Worm (Caenorhabditis elegans) whole organism, early embryonic: Measurements from ENCODE around the gene nhr-106.

Experiments used
- B0310.2 ChIP-seq: sonication (generic microtip); optimal IDR thresholded peaks from 2 replicates; lab custom pipeline; 2016; ENCODE audit warnings: mild to moderate bottlenecking, missing genetic modification characterization, missing compliant biosample characterization
- F13C5.2 ChIP-seq: sonication (generic microtip); optimal IDR thresholded peaks from 2 replicates; lab custom pipeline; 2017; ENCODE audit warnings: mild to moderate bottlenecking, missing genetic modification characterization, inconsistent platforms, missing compliant biosample characterization
- aly-1 ChIP-seq: sonication (generic microtip); optimal IDR thresholded peaks from 2 replicates; lab custom pipeline; 2016; ENCODE audit warnings: missing genetic modification characterization, missing compliant biosample characterization
- ama-1 ChIP-seq: fragments of 150-350 bp; optimal IDR thresholded peaks from 2 replicates; lab custom pipeline; 2014
- ceh-13 ChIP-seq: fragments of 200-800 bp; sonication (Bioruptor generic); optimal IDR thresholded peaks from 2 replicates; lab custom pipeline; 2018; ENCODE audit warnings: mild to moderate bottlenecking, missing genetic modification characterization, missing compliant biosample characterization
- ceh-36 ChIP-seq: sonication (generic microtip); optimal IDR thresholded peaks from 2 replicates; lab custom pipeline; 2016; ENCODE audit warnings: missing genetic modification characterization, inconsistent platforms, missing compliant biosample characterization
- ets-7 ChIP-seq: sonication (generic microtip); optimal IDR thresholded peaks from 2 replicates; lab custom pipeline; 2016; ENCODE audit warnings: missing genotype, missing genetic modification characterization, missing compliant biosample characterization
- flt-1 ChIP-seq: fragments of 200-800 bp; sonication (Bioruptor generic); IDR thresholded peaks from 2 replicates; pipeline ENCODE4 v1.3.6; 2022; ENCODE audit warnings: missing genetic modification characterization, missing compliant biosample characterization
- hmbx-1 ChIP-seq: sonication (generic microtip); optimal IDR thresholded peaks from 2 replicates; lab custom pipeline; 2016; ENCODE audit warnings: mild to moderate bottlenecking, missing genetic modification characterization, missing compliant biosample characterization
- hmg-4 ChIP-seq: fragments of 200-800 bp; sonication (Bioruptor generic); optimal IDR thresholded peaks from 2 replicates; lab custom pipeline; 2018; ENCODE audit warnings: mild to moderate bottlenecking, missing genetic modification characterization, missing compliant biosample characterization
- hnd-1 ChIP-seq: sonication (generic microtip); optimal IDR thresholded peaks from 2 replicates; lab custom pipeline; 2016; ENCODE audit warnings: missing genetic modification characterization, missing compliant biosample characterization
- pes-1 ChIP-seq: fragments of 200-800 bp; sonication (Bioruptor generic); IDR thresholded peaks from 2 replicates; pipeline ENCODE4 v1.3.6; 2022; ENCODE audit warnings: missing genetic modification reagents, missing genetic modification characterization, missing compliant biosample characterization
- scrt-1 ChIP-seq: fragments of 200-800 bp; sonication (Bioruptor generic); IDR thresholded peaks from 2 replicates; pipeline ENCODE4 v1.3.6; 2022; ENCODE audit warnings: missing genetic modification characterization, missing compliant biosample characterization
- sea-1 ChIP-seq: fragments of 200-800 bp; sonication (Bioruptor generic); conservative IDR thresholded peaks from 2 replicates; pipeline ENCODE4 v1.3.6; 2022; ENCODE audit warnings: missing genetic modification characterization, missing compliant biosample characterization
- tbx-11 ChIP-seq: fragments of 200-800 bp; sonication (Bioruptor generic); IDR thresholded peaks from 2 replicates; pipeline ENCODE4 v1.3.6; 2022; ENCODE audit warnings: missing genetic modification characterization, missing compliant biosample characterization
- tbx-37 ChIP-seq: fragments of 200-800 bp; sonication (Bioruptor generic); conservative IDR thresholded peaks from 2 replicates; pipeline ENCODE4 v1.3.6; 2022; ENCODE audit warnings: missing genetic modification reagents, missing genetic modification characterization, missing compliant biosample characterization
- tra-4 ChIP-seq: sonication (generic microtip); optimal IDR thresholded peaks from 2 replicates; lab custom pipeline; 2017; ENCODE audit warnings: missing genetic modification characterization, missing compliant biosample characterization

The nhr-106 gene

DNA sequence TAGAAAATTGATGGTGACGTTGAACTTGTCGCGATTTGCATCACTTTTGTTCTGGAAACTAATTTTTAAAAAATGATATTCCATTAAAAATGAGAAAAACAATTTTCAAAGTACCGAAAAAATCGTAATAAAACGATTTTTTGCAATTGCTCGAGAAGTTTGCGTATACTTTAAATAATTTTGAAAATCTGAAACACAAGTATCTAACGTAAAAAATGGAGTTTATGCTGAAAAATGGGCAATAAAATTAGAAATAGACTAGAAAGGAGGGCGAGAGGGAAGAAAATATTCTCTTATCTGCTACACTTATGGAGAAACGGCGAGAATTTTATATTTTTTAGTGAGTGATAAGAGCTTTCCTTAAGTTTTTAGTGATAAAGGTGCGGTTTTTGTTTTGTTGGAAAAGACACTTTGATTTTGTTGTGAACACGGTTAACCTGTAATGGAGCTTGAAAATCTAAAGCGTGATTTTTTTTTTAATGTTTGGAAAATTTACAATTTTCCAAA lies 6.1 kb upstream of the nhr-106 start, which contains the start of gene nhr-130:
TSS of gene nhr-130 (minus strand) at position 51 of the 507 bp plus-strand sequence.
- no peak for TF ChIP-seq ceh-36 (tag; lab: Kevin White, UChicago)
- TF ChIP-seq tra-4, result no peak
- no peak for TF ChIP-seq hnd-1 (tag; lab: Kevin White, UChicago)
- no peak for TF ChIP-seq flt-1
- no peak for TF ChIP-seq pes-1
- no peak for TF ChIP-seq B0310.2 (tag; lab: Kevin White, UChicago)
- TF ChIP-seq scrt-1 (GFP tag; lab: Robert Waterston, UW), result no peak
- TF ChIP-seq sea-1 (GFP tag; lab: Robert Waterston, UW), result no peak
- TF ChIP-seq F13C5.2 (tag; lab: Kevin White, UChicago), result no peak
- no peak for TF ChIP-seq tbx-11 (GFP tag; lab: Robert Waterston, UW)
- TF ChIP-seq ets-7 (tag; lab: Kevin White, UChicago), result no peak
- TF ChIP-seq ceh-13 (GFP tag; lab: Kevin White, UChicago), result no peak
- TF ChIP-seq hmbx-1 (tag; lab: Kevin White, UChicago), result no peak

DNA sequence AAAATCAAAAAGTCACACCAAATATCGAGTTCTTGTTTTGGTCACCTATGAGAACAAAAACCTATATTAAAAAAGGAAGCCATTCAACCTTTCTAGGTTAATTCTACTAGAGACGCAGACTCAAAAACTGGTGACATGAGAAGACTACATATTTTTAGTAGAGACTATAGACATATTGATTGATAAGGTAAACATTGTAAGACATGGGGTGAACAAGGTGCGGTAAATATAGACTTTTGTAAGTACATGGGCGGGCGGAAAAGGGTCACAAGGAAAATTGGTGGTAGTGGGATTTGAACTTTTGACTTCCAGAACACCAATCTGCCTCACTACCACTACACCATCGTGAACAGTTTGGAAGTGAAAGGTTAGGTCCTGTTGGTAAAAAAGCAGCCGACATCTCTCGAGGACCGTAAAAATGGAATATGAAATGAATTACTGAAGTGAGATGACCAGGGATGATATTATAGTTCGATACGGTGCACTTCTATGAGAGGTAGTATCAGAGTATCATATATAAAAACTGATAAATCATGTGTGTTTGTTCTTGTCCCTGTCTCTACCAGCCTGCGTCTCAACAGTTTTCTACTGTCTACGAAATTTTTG lies 5.0 kb upstream of the nhr-106 start, which contains the start of gene nhr-212:
TSS of gene nhr-212 (plus strand) at position 573 of the 606 bp plus-strand sequence.
- TF ChIP-seq sea-1 (GFP tag; lab: Robert Waterston, UW), result no peak
- TF ChIP-seq ceh-13 (GFP tag; lab: Kevin White, UChicago), result no peak
- no peak for TF ChIP-seq tbx-11 (GFP tag; lab: Robert Waterston, UW)
- no peak for TF ChIP-seq ceh-36 (tag; lab: Kevin White, UChicago)
- TF ChIP-seq hnd-1 (tag; lab: Kevin White, UChicago), result no peak
- TF ChIP-seq ama-1 (lab: Kevin White, UChicago), result no peak
- no peak for TF ChIP-seq hmbx-1 (tag; lab: Kevin White, UChicago)

DNA sequence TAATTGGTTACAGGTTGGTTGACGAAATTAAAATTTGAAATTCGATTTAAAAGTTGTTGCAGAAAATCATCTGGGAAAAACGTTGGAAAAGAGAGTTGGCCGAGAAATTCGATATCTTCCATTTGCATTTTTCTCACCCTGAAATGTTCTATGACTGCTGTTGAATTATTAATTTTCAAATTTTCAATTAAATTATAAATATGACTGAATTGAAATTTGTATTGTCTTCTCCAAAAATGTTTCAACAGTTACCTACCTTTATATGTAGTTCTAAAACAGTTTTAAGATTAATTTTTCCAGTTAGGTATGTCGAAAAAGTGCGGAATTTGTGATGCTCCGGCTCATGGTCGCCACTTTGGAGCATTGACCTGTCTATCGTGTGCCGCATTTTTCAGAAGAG lies 2.7 kb upstream of the nhr-106 start, which contains the start of gene nhr-211:
TSS of gene nhr-211 (plus strand) at position 301 of the 400 bp plus-strand sequence.
- TF ChIP-seq sea-1 (GFP tag; lab: Robert Waterston, UW) (no peak), hmg-4 (GFP tag; lab: Kevin White, UChicago) (no peak), pes-1 (no peak)

DNA sequence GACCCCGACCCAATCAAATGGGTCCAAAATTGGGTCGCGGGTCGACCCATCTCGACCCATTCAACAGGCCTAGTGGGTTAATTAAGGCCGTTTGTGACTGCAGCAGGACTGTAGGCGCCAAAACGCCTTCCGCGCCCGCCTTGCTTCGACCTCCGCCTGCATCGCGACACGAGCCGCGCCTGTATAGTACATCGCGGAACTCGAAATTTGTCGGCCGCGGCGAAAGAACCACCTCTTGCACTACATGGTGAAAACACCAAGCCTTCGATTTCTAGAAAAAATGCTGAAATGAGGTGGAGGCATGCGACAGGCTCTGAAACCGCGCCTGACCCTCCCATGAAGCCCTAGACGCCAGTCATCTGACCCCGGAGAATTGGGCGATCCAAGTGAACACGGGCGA lies 1.4 kb upstream of the nhr-106 start:
- TF ChIP-seq sea-1 (GFP tag; lab: Robert Waterston, UW) (no peak), tbx-11 (GFP tag; lab: Robert Waterston, UW) (no peak), B0310.2 (tag; lab: Kevin White, UChicago) (no peak), pes-1 (no peak), F13C5.2 (tag; lab: Kevin White, UChicago) (no peak), hmg-4 (GFP tag; lab: Kevin White, UChicago) (no peak), aly-1 (tag; lab: Kevin White, UChicago) (no peak), scrt-1 (GFP tag; lab: Robert Waterston, UW) (no peak), flt-1 (no peak)

DNA sequence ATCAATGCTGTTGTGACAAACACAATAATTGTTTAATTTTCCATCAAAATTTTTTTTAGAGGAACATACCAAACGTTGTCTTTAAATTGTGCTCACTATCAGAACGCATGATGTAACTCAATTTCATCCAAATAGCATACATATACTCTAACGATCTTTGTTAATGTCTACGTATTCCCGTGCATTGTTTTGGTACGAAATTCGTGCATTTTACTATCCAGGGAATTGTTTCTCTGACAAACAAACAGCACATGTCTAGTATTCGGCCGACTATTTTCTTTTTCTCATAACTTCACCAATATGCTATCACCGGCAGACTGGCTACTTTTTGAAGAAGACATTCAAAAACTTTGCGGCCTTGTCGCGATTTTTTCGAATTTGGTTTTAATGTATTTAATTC lies 2.0 kb downstream of the nhr-106 start, which contains the start of gene str-196:
TSS of gene str-196 (plus strand) at position 301 of the 400 bp plus-strand sequence.
- TF ChIP-seq tra-4, result no peak
- no peak for TF ChIP-seq ama-1 (lab: Kevin White, UChicago)
- TF ChIP-seq tbx-37 (GFP tag; lab: Robert Waterston, UW), result no peak
- TF ChIP-seq hmbx-1 (tag; lab: Kevin White, UChicago), result no peak
- no peak for TF ChIP-seq scrt-1 (GFP tag; lab: Robert Waterston, UW)
- TF ChIP-seq ets-7 (tag; lab: Kevin White, UChicago), result no peak
- TF ChIP-seq tbx-11 (GFP tag; lab: Robert Waterston, UW), result no peak
- TF ChIP-seq aly-1 (tag; lab: Kevin White, UChicago), result no peak
- TF ChIP-seq sea-1 (GFP tag; lab: Robert Waterston, UW), result no peak
- no peak for TF ChIP-seq B0310.2 (tag; lab: Kevin White, UChicago)
- TF ChIP-seq ceh-13 (GFP tag; lab: Kevin White, UChicago), result no peak
- TF ChIP-seq F13C5.2 (tag; lab: Kevin White, UChicago), result no peak
- no peak for TF ChIP-seq flt-1
- TF ChIP-seq pes-1, result no peak

DNA sequence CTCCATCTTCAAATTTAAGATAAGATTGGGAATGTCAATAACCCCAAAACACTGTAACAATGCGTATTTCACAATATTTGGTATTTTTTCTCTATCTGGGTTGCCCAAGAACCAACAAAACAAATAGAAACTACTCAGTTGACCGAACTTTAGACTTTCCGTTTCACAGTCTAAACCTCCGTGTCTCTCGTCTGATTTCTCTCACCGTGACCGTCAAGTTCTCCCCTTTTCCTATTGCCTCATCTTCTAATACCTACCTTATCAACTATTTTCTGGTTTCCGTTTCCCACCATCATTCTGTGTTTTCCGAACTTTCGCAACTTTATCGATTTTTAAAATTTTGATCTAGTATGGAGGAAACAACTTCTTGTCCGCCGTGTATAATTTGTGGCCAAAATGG lies 4.9 kb downstream of the nhr-106 start, which contains the start of gene nhr-131:
TSS of gene nhr-131 (plus strand) at position 87 of the 400 bp plus-strand sequence.
- TF ChIP-seq hnd-1 (tag; lab: Kevin White, UChicago) (no peak), ama-1 (lab: Kevin White, UChicago) (no peak), aly-1 (tag; lab: Kevin White, UChicago) (no peak), B0310.2 (tag; lab: Kevin White, UChicago) (no peak), sea-1 (GFP tag; lab: Robert Waterston, UW) (no peak), tbx-37 (GFP tag; lab: Robert Waterston, UW) (no peak), ceh-13 (GFP tag; lab: Kevin White, UChicago) (no peak), tra-4 (no peak)

DNA sequence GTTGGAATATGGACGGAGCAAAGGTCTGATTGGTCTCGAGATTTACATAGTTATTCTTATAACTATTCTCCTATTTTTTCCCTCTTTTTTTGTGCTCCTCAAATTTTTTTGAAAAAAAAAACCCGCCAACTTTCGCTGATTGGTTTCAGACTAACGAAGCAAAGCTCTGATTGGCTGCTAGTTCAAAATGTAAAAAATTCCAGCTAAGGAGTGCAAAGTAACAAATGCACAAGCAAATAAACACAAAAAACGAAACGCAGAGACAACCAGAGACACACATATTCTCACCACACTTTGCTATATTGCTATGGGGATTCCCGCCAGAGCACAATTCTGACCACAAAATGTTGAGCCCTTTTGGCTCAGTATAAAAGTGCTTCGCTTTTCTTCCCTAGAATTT lies 8.0 kb downstream of the nhr-106 start, which contains the start of gene T01G6.1:
TSS of gene T01G6.1 (plus strand) at position 301 of the 400 bp plus-strand sequence.
- TF ChIP-seq hnd-1 (tag; lab: Kevin White, UChicago) (no peak), pes-1 (no peak), scrt-1 (GFP tag; lab: Robert Waterston, UW) (no peak), tra-4 (no peak), hmg-4 (GFP tag; lab: Kevin White, UChicago) (no peak), ceh-36 (tag; lab: Kevin White, UChicago) (no peak)
